Fruit fly (Drosophila melanogaster) Kc167 (cell line): ENCODE data around the gene CG33489.

Experiments used
- Myc ChIP-seq: fragments of >200 bp; optimal IDR thresholded peaks from 2 replicates; lab custom pipeline; 2017; ENCODE audit warnings: missing external identifiers
- Sin3A ChIP-seq: fragments of >200 bp; optimal IDR thresholded peaks from 2 replicates; lab custom pipeline; 2018; ENCODE audit warnings: missing external identifiers
- h ChIP-seq: fragments of >200 bp; optimal IDR thresholded peaks from 3 replicates; lab custom pipeline; 2018; ENCODE audit warnings: missing external identifiers
- insv ChIP-seq: fragments of >200 bp; optimal IDR thresholded peaks from 3 replicates; lab custom pipeline; 2018; ENCODE audit warnings: missing external identifiers
- psq ChIP-seq: fragments of >200 bp; optimal IDR thresholded peaks from 2 replicates; lab custom pipeline; 2017; ENCODE audit warnings: missing external identifiers
- ttk ChIP-seq: sonication (Bioruptor generic); optimal IDR thresholded peaks from 2 replicates; lab custom pipeline; 2017; ENCODE audit warnings: missing external identifiers

The CG33489 gene

DNA sequence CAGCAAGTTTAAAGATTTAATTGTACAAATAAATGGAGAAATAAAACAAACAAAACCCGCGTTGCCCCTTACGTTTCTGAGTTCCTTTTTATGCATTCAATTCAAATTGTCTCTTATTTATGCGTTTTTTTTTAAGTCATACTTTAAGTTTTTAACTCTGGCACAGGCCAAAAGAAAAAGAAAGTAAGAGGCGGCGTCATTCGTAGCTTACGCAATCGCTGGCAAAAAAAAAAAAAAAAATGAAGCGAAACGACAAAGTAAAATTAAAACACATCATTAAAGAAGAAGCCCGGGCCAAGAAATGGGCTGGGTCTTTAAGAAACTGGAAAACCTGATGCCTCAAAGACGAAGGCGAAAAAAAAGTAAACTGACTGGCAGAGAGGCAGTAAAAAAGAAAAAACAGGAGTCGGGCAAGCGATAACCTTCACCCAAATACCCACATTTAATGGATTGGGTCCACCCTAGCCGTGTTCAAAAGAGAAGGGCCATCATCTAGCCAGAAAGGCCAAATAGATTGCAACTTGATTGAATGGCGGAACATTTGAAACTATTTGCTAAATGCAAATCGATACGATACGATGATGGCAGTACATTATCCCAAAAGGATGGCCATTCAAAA is 33.1 kb downstream of the CG33489 start:
- TF ChIP-seq ttk (no peak), Sin3A (lab: Kevin White, UChicago) (no peak), psq (lab: Kevin White, UChicago) (no peak), insv (lab: Kevin White, UChicago) (no peak)

DNA sequence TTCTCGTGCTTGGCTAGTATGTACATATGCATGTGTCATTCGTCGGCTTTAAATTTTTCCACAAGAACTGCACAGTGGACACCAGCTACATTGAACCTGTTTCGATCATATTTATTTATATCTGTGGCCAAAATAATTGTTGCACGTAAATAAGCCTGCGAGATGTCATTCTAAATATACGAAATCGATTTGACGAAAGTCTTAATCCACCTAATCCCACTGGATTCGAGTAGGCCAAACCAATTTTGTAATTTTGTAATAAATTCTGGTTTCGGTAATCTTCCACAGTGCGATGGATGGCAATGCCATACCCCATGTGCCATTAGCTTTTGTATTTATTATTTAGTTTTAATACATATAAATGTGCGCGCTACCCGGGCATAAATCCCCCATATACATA is 33.9 kb downstream of the CG33489 start:
- TF ChIP-seq psq (lab: Kevin White, UChicago) = no peak
- TF ChIP-seq Sin3A (lab: Kevin White, UChicago) = no peak
- TF ChIP-seq Myc (lab: Kevin White, UChicago) = no peak
- no peak for TF ChIP-seq ttk
- no peak for TF ChIP-seq h (lab: Kevin White, UChicago)
- TF ChIP-seq insv (lab: Kevin White, UChicago) = no peak

DNA sequence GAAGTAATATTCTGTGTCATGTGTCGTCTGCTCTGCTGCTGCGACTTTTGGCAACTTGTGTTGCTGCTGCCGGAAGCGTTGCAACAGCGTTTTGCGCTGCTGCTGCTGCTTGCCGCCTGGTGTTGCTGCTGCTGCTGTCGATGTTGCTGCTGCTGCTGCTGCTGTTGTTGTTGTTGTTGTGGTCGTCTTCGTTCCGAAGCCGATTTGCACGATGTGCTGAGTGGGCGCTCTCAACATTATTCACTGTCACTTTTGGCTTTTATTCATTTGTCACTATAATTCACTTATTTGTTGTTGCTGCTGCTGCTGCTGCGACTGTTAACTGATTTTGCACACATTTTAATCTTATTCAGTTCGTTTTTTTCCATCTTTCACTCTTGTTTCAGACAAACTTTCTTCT is 34.4 kb downstream of the CG33489 start:
- TF ChIP-seq h (lab: Kevin White, UChicago) (no peak), psq (lab: Kevin White, UChicago) (no peak), Sin3A (lab: Kevin White, UChicago) (no peak), Myc (lab: Kevin White, UChicago) (no peak), insv (lab: Kevin White, UChicago) (no peak), ttk (no peak)

DNA sequence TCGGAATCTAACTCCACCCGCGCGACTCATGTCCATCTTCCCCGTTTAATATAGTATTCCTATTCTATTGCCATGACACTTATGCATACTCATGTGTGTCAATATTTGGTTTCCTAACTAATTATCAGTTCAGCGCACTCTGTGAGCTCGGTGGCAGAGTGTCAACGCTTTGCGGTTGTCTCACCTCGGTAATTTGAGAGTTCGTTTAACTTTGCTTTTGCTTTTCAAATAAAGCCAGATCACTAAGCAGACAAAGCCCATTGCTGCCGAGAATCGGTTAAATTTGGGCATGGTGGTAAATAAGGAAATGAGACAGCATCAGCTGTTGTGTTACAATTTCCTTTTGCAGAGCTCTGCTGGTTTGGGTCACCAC is 36.5 kb downstream of the CG33489 start:
- TF ChIP-seq insv (lab: Kevin White, UChicago) = no peak
- TF ChIP-seq Myc (lab: Kevin White, UChicago) = no peak
- no peak for TF ChIP-seq psq (lab: Kevin White, UChicago)
- TF ChIP-seq Sin3A (lab: Kevin White, UChicago) = no peak
- no peak for TF ChIP-seq ttk
- no peak for TF ChIP-seq h (lab: Kevin White, UChicago)

DNA sequence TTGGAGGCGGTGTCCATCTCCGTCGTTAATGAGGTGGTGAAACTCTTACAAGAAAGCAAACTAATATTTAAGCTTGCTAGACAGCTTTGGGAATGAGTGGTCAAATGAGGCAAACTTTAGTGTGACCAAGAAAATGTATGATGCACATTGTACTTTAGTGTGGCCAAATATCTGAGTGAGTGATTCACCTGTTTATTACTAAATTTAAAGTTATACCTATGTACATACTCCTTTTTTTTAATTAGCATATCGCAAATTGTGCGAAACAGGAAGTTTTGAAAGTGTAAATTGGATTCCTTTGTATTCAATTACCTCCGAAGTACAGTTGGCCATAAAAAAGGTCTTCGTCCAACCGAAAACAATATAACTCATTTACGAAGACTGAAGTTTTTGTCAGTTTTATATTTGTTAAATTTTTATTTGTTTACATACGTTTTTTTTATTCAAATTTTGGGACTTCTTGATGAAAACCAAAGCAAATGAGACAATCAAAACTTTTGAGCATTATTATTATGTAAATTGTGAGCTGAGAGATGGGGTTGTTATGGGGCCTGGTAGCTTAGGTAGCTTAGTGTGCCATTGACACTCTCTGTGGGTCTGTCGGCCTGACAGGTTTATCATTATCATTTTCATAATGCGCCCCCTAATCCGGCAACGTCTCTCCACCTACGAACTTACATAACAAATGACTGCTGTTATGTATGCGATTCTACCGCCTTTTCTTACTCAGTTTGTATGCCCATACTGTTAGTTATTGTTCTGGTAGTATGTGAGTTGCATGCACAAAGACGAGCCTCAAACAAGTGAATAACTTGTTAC is 37.1 kb downstream of the CG33489 start:
- no peak for TF ChIP-seq psq (lab: Kevin White, UChicago)
- TF ChIP-seq h (lab: Kevin White, UChicago) = no peak
- TF ChIP-seq ttk = no peak
- TF ChIP-seq insv (lab: Kevin White, UChicago) = no peak
- no peak for TF ChIP-seq Sin3A (lab: Kevin White, UChicago)
- no peak for TF ChIP-seq Myc (lab: Kevin White, UChicago)

DNA sequence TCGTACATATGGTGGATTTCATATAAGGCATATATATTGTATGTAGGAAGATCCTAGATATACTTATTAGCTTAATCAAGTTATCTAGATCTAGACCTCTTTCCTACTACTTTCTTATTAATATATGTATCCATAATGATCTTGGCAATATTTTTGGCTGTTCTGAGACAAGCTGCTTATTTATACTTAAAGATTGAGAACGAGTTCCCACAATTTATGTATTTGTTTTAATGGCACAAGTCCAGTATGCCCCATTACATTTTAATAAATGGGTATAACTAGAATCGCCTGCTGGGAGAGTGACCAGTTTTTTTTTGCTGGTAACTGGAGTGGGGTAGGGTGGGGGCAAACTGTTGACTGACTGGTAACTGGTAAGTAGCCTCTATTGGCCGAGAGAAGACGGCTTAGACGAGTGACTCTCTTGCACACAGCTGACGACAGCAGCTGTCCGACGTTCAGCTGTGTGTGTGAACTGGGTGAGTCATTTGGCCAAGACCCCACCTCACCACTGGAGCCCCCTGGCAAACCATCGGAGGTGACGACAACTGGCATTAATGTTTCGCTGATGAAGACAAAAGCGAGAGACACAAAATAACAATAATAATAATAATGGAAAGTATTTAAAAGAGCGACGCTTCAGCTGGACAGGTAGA is 40.0 kb downstream of the CG33489 start:
- TF ChIP-seq h (lab: Kevin White, UChicago) (no peak), Sin3A (lab: Kevin White, UChicago) (no peak), insv (lab: Kevin White, UChicago) (no peak)

DNA sequence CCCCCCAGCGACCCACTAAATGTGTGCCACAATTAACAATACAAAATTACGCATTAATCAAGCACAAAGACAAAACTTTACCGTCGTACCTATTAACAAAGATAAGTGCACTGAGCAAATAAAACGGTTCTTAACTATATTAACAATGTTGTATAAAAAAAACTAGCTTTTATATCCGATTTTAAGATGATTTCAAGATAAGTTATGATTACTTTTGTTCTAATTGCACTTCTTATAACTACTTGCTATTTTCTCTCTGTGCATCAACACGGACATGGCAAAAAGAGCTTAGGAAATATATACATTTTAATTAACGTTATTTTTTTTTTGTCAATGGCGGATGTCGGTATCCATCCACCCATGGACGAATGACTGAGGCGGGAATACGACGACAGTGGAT is 40.7 kb downstream of the CG33489 start:
- no peak for TF ChIP-seq psq (lab: Kevin White, UChicago)
- TF ChIP-seq Sin3A (lab: Kevin White, UChicago) = no peak
- TF ChIP-seq Myc (lab: Kevin White, UChicago) = no peak
- TF ChIP-seq h (lab: Kevin White, UChicago) = no peak
- TF ChIP-seq insv (lab: Kevin White, UChicago) = no peak
- TF ChIP-seq ttk = no peak

DNA sequence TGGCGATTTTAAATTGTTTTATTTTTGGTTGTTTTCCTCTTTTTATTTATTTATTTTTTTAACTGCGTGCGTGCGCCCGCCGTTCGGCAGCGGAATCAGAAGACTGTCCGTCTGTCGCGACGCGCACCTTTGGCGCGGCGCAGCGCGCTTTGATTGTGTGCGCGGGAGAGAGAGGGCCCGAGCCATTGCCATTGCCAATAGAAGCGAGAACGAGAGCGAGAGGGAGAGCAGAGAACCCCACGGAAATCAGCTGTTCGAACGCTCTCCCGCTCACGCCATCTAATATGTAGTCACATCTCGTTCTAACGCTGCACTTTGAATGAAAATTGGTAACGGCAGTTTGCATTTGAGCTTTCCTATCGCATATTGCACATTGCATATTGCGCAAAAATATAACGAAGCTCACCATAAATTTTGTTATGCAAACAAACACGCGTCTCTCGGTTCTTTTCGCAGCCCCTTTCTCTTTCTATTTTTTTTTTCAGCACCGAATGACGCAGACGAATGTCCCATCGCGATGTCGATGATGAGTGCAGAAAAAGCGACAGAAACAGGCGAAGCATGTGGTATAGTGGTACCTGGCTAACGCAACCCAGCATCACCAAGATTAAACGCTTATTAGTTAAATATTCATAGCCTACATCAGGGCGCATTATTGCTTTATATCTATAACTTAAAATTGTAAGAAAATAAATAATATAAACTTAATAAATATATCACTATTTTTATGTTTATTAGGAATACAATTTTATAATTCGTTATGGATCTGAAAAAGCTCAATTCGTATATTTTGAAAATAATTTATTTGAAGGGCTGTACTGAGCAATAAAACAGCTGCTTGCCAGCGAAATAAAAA is 42.2 kb downstream of the CG33489 start:
- TF ChIP-seq psq (lab: Kevin White, UChicago) = no peak
- no peak for TF ChIP-seq Sin3A (lab: Kevin White, UChicago)
- TF ChIP-seq insv (lab: Kevin White, UChicago) = no peak
- TF ChIP-seq Myc (lab: Kevin White, UChicago) = no peak
- no peak for TF ChIP-seq ttk
- no peak for TF ChIP-seq h (lab: Kevin White, UChicago)

DNA sequence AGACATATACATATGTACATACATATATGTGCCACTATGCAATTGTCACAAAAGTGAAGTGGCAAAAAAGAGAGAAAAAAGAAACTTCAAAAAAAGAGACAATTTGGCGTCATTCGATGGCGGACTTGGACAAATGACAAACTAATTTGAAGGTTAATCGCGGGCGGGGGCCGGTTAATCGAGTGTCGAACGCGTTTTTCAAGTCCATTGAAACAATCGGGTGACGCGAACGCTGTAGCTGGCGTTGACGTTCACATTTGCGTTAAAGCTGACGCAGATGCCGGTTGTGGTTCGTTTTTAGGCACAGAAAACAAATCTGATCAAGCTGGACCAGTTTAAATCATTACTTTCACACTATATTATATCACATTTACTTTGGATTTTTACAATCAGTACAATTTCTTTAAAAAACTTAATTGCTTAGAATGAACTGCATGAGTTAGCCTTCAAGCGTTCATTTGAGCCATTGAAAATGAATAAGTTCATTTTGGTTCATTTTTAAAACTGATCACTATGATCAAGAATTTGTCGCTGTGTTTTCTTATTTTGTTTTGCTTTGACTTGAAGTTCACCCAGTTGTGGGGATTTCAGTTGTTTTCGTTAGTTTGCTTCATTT is 43.0 kb downstream of the CG33489 start:
- TF ChIP-seq insv (lab: Kevin White, UChicago) (no peak), Myc (lab: Kevin White, UChicago) (no peak), psq (lab: Kevin White, UChicago) (no peak), h (lab: Kevin White, UChicago) (no peak), Sin3A (lab: Kevin White, UChicago) (no peak), ttk (no peak)

DNA sequence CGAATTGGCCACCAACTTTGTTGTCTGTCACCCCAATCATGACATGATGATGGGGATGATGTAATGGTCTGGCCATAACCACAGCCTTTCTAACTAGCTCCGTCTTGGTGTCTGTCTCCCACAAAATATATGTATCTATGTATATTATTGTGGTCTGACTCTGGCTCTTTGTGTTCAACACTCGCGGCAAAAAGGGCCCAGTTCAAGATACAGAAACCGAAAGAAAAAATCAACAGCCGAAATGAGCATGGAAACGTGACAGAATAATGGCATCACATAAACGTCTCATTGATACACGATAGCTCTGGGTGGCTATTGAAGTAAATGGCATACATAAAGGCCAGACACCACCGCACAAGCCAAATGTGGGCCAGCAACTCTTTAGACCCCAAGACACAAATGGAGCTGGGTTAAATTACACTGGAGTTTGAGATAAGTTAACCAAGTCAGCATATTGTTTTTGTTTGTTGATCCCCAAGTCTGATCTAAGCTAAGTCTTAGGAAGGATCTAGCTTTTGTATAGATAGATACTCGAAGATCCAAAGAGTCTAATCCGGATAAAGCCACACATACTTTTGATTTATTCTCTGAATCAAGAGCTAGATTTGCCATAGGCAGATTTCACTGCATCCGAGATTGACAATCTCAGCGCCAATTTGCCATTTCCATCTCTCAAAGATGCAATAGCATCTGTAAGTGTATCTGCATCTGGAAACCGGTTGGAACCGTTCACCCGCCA is 44.7 kb downstream of the CG33489 start:
- TF ChIP-seq insv (lab: Kevin White, UChicago) (no peak), ttk (no peak), Myc (lab: Kevin White, UChicago) (no peak), Sin3A (lab: Kevin White, UChicago) (no peak), psq (lab: Kevin White, UChicago) (no peak), h (lab: Kevin White, UChicago) (no peak)
